Worm (Caenorhabditis elegans): ENCODE data around the gene acs-9.
A peak's percentile ranks its signal among the peaks of the same experiment; 100 is the strongest.
"Not testable (repeated sequence)": the region's sequence is repeated elsewhere in the genome, so short reads cannot be mapped to it uniquely, and the experiment has no call there.

acs-9 gene

DNA sequence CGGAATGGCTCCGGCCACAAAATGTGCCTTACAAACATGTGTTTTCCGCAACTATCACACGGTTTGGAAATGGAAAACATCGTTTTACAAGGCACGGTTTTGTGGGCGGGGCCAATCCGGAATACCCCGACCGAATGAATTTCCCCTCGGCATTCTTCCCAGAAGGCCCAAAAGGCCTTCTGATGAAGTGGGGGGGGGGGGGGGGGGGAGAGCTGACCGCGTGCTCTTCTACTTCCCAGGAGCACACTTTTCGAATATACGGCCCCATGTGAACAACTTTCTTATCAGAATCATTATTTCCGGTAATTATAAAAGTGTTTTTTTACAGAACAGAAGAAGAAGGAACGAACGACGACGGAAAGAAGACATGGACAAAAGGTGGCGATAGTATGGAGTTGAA is 3.7 kb upstream of the acs-9 start:
- TF ChIP-seq zfh-2 (GFP tag; conservative IDR thresholded peaks at IDR 0.05) (0 out of 2 replicates have a peak, but pooled peaks have one; percentile 11), lsy-27 (tag; optimal IDR thresholded peaks at IDR 0.05; ENCODE audit: borderline replicate concordance, insufficient read depth) (no peak), egrh-3 (GFP tag; IDR thresholded peaks at IDR 0.05) (peak; percentile 64; the same call in 1 of the 2 replicates), aptf-2 (GFP tag; conservative IDR thresholded peaks at IDR 0.05) (0 out of 2 replicates have a peak, but pooled peaks have one; percentile 70)

DNA sequence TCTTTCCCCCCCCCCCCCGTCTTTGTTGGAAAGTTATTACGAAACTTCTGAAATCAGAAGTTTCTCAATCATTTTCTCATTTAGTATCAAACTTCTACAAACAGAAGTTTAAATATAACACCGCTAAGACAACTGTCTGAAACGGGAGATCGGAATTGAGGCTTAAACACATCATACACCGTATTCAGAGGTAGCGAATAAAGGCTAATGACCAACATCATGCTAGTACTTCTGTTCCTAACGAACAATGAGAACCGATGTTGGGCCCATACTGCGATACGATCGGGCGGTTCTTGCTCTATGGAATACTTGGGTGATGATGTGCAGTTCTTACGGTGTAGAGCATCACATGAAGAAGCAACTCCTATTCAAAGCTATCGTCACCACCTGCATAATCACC is 3.1 kb upstream of the acs-9 start, which contains the start of gene Y13C8A.1:
TSS of gene Y13C8A.1 (plus strand) at position 301 of the 400 bp plus-strand sequence.
- TF ChIP-seq snpc-4 (GFP tag; optimal IDR thresholded peaks at IDR 0.05); snpc-4 (tag; optimal IDR thresholded peaks at IDR 0.05); pbrm-1 (GFP tag; IDR thresholded peaks at IDR 0.05); F10E7.11 (tag; optimal IDR thresholded peaks at IDR 0.05): not testable (repeated sequence)

DNA sequence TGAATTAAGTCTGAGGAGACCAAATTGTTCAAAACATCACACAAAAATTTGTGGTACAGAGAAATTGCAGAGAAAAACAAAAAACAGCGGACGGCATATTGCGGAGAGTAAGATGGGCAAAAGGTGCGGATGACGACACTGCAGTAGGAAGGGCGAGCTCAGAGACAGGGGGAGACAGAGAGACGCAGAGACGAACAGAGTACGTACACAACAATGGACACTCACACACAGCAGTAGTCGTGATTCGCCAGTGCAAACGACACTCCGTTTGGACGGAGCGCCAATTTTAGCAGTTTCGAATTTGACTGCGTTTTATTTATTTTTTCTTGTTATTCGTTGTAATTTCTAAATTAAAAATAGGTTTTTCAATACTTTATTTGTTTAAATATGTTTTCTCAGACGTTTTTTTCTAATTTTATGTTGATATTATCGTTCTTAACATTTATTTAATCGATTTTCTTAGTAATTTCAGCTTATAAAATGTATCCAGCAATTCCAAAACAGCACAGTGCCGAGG is 7.8 kb downstream of the acs-9 start, which contains the start of gene T20F7.1:
TSS of gene T20F7.1 (plus strand) at position 467 of the 517 bp plus-strand sequence.
- TF ChIP-seq ZK185.1 (tag; optimal IDR thresholded peaks at IDR 0.05; ENCODE audit: poor library complexity, severe bottlenecking) (peak; percentile 31), rcor-1 (GFP tag; IDR thresholded peaks at IDR 0.05) (peak; percentile 18; the same call in 1 of the 2 replicates), attf-3 (GFP tag; conservative IDR thresholded peaks at IDR 0.05) (peak; percentile 95), nhr-179 (tag; optimal IDR thresholded peaks at IDR 0.05) (no peak), unc-62 (GFP tag; optimal IDR thresholded peaks at IDR 0.05) (peak; percentile 35), ztf-28 (GFP tag; IDR thresholded peaks at IDR 0.05) (no peak), ceh-27 (GFP tag; optimal IDR thresholded peaks at IDR 0.05) (peak; percentile 74), Y53G8AR.9 (GFP tag; conservative IDR thresholded peaks at IDR 0.05) (no peak), nhr-80 (tag; optimal IDR thresholded peaks at IDR 0.05) (peak; percentile 75), ama-1 (optimal IDR thresholded peaks at IDR 0.05) (no peak), ama-1 (GFP tag; optimal IDR thresholded peaks at IDR 0.05) (no peak), snpc-4 (GFP tag; optimal IDR thresholded peaks at IDR 0.05) (no peak), snpc-4 (tag; optimal IDR thresholded peaks at IDR 0.05) (peak in 3 of 4 experiments; percentile 1 to 52 (median 13)), ztf-26 (tag; optimal IDR thresholded peaks at IDR 0.05) (peak; percentile 17), ztf-6 (GFP tag; IDR thresholded peaks at IDR 0.05) (no peak), egl-44 (GFP tag; IDR thresholded peaks at IDR 0.05) (no peak), lin-26 (GFP tag; IDR thresholded peaks at IDR 0.05) (peak; percentile 65; the same call in 1 of the 2 replicates), hmg-1.2 (GFP tag; IDR thresholded peaks at IDR 0.05) (peak; percentile 87), atf-7 (tag; optimal IDR thresholded peaks at IDR 0.05) (peak; percentile 11), attf-5 (GFP tag; optimal IDR thresholded peaks at IDR 0.05) (peak; percentile 51), dpff-1 (tag; optimal IDR thresholded peaks at IDR 0.05) (no peak), gei-17 (GFP tag; optimal IDR thresholded peaks at IDR 0.05) (no peak), F23B12.7 (tag; optimal IDR thresholded peaks at IDR 0.05; ENCODE audit: insufficient read depth) (peak; percentile 31), K12H6.12 (tag; optimal IDR thresholded peaks at IDR 0.05) (peak; percentile 66), zfh-2 (GFP tag; conservative IDR thresholded peaks at IDR 0.05) (peak; percentile 58; the same call in 1 of the 2 replicates), dox-1 (GFP tag; IDR thresholded peaks at IDR 0.05) (peak; percentile 59), sptf-2 (GFP tag; optimal IDR thresholded peaks at IDR 0.05) (no peak)

DNA sequence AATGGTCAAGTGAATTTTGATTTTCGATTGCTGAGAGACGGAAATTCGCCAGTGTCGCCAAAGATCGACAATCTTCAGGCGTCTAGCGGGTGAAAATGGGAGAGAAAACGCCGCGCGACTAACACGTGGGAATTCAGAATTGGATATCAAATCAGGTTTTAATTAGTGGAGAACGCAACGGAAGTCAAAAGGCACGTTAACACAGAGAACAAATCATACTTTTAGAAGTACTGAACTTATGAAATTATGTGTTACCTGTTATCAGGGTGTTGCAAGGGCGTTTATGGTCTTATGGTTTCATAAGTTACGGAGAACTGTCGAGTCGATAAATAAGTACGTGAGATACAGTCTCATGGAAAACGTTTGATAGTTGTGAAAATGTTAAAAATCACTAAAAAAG is 9.0 kb downstream of the acs-9 start:
- TF ChIP-seq cebp-1 (GFP tag; IDR thresholded peaks at IDR 0.05) (peak; percentile 47; the same call in 1 of the 2 replicates), cebp-1 (tag; optimal IDR thresholded peaks at IDR 0.05) (peak; percentile 76), somi-1 (GFP tag; optimal IDR thresholded peaks at IDR 0.05) (peak; percentile 28), nhr-80 (tag; optimal IDR thresholded peaks at IDR 0.05) (peak; percentile 64), Y95B8A.8 (GFP tag; IDR thresholded peaks at IDR 0.05) (no peak), rcor-1 (GFP tag; IDR thresholded peaks at IDR 0.05) (no peak), dox-1 (GFP tag; IDR thresholded peaks at IDR 0.05) (0 out of 2 replicates have a peak, but pooled peaks have one; percentile 13), lin-40 (tag; optimal IDR thresholded peaks at IDR 0.05) (peak; percentile 23)
